Fruit fly (Drosophila melanogaster): ENCODE data around the gene RhoGDI.
A peak's percentile ranks its signal among the peaks of the same experiment; 100 is the strongest.

- TF ChIP-seq EcR (GFP tag; optimal IDR thresholded peaks at IDR 0.05) (peak; percentile 5), D1 (tag; optimal IDR thresholded peaks at IDR 0.05) (no peak), CG8301 (tag; optimal IDR thresholded peaks at IDR 0.05) (no peak), CG9948 (tag; optimal IDR thresholded peaks at IDR 0.05) (no peak), Pif1A (GFP tag; optimal IDR thresholded peaks at IDR 0.05) (no peak), CG12605 (GFP tag; IDR thresholded peaks at IDR 0.05) (no peak), Pif1B (GFP tag; optimal IDR thresholded peaks at IDR 0.05) (no peak), CG4496 (GFP tag; IDR thresholded peaks at IDR 0.05) (peak; percentile 44; the same call in 1 of the 3 replicates), rn (GFP tag; IDR thresholded peaks at IDR 0.05) (no peak), CG17806 (tag; optimal IDR thresholded peaks at IDR 0.05) (no peak), CG34367 (tag; optimal IDR thresholded peaks at IDR 0.05) (no peak), CG10348 (GFP tag; IDR thresholded peaks at IDR 0.05) (no peak), gl (tag; optimal IDR thresholded peaks at IDR 0.05) (no peak), CG15710 (tag; optimal IDR thresholded peaks at IDR 0.05) (no peak)
Measured at dm6 chr3L:19914833-19915232, 13.7 kb upstream of the RhoGDI start, which contains the start of gene Rpn1.
